Worm (Caenorhabditis elegans) whole organism, L4/young adult: ENCODE data around the gene dlg-1.

ENCODE experiments used
- W03F9.2 ChIP-seq: fragments of 150-350 bp; optimal IDR thresholded peaks from 2 replicates; lab custom pipeline; 2014; ENCODE audit warnings: missing biosample characterization, missing genetic modification characterization
- dao-5 ChIP-seq: sonication (generic microtip); optimal IDR thresholded peaks from 2 replicates; lab custom pipeline; 2016; ENCODE audit warnings: missing genotype, missing genetic modification characterization, moderate library complexity, missing compliant biosample characterization
- him-1 ChIP-seq: sonication (generic microtip); optimal IDR thresholded peaks from 2 replicates; lab custom pipeline; 2016; ENCODE audit warnings: missing genotype, missing genetic modification reagents, missing genetic modification characterization, missing compliant biosample characterization

DNA sequence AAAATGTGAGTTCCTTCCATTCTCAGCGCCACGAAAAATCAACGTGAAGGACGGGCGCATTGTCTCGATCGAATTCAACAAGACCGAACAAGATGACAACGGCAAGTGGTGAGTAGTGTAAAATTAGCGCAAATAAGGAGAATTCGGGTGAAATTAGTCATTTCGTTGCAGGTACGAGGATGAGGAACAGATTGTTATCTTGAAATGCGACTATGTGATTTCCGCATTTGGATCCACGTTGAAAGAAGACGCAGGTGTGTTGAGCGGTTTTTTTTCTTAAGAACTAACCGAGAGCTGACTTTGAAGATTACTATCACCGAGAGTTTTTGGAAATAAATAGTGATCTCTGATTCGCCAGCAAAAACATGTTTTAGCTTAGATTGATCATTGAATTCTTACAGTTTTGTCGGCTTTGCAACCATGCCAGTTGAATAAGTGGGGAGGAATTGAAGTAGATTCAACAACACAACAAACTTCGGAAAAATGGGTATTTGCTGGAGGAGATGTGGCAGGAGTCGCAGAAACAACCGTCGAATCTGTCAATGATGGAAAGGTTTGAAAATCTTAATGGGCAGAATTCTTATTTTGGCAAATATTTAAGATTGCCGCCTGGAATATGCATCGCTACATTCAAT lies 9.3 kb upstream of the dlg-1 start:
- TF ChIP-seq him-1 (tag; lab: Kevin White, UChicago) (no peak), W03F9.2 (tag; lab: Kevin White, UChicago) (no peak), dao-5 (tag; lab: Kevin White, UChicago) (no peak)
